Worm (Caenorhabditis elegans) whole organism, L3 larva: ENCODE results near the gene str-178.

Source experiments
- aly-2 ChIP-seq: fragments of 150-350 bp; optimal IDR thresholded peaks from 2 replicates; lab custom pipeline; 2014; ENCODE audit warnings: missing biosample characterization, missing genetic modification characterization
- ama-1 ChIP-seq: fragments of 150-350 bp; optimal IDR thresholded peaks from 2 replicates; lab custom pipeline; 2018
- ceh-9 ChIP-seq: sonication (generic microtip); optimal IDR thresholded peaks from 2 replicates; lab custom pipeline; 2018; ENCODE audit warnings: missing biosample characterization, missing genetic modification characterization
- elt-2 ChIP-seq: sonication (generic microtip); optimal IDR thresholded peaks from 2 replicates; lab custom pipeline; 2016; ENCODE audit warnings: missing genetic modification reagents, mild to moderate bottlenecking, missing genetic modification characterization, missing compliant biosample characterization
- lin-39 ChIP-seq: fragments of 150-350 bp; optimal IDR thresholded peaks from 2 replicates; lab custom pipeline; 2018; ENCODE audit warnings: missing biosample characterization, missing genetic modification reagents, missing genetic modification characterization

ce11 chrV:12754839-12755238 lies 38.5 kb upstream of the str-178 start, which contains the start of gene gpa-13:
- TF ChIP-seq ama-1 (lab: Kevin White, UChicago) (no peak), elt-2 (tag; lab: Kevin White, UChicago) (no peak), ceh-9 (no peak), aly-2 (tag; lab: Kevin White, UChicago) (no peak), lin-39 (tag; lab: Kevin White, UChicago) (no peak)
